Fruit fly (Drosophila melanogaster) whole organism, prepupa: Measurements from ENCODE around the gene bou.

ENCODE experiments used
- Blimp-1 ChIP-seq: fragments of 200-800 bp; sonication (Bioruptor generic); optimal IDR thresholded peaks from 3 replicates; lab custom pipeline; 2017; ENCODE audit warnings: missing biosample characterization, missing genetic modification characterization, mild to moderate bottlenecking, moderate library complexity, missing genetic modification reagents
- CG10631 ChIP-seq: fragments of 200-800 bp; sonication (Bioruptor generic); optimal IDR thresholded peaks from 2 replicates; lab custom pipeline; 2016; ENCODE audit warnings: missing biosample characterization, missing genetic modification characterization
- CG10669 ChIP-seq: fragments of 200-800 bp; sonication (Bioruptor generic); optimal IDR thresholded peaks from 3 replicates; lab custom pipeline; 2018; ENCODE audit warnings: missing biosample characterization, mild to moderate bottlenecking, missing genetic modification characterization, moderate library complexity
- CG11294 ChIP-seq: fragments of 200-800 bp; sonication (Bioruptor generic); IDR thresholded peaks from 2 replicates; pipeline ENCODE4 v1.3.6; 2022; ENCODE audit warnings: missing biosample characterization, missing genetic modification characterization
- CG11762 ChIP-seq: fragments of 200-800 bp; sonication (Bioruptor generic); optimal IDR thresholded peaks from 3 replicates; lab custom pipeline; 2016; ENCODE audit warnings: missing biosample characterization, missing genetic modification characterization; ENCODE audit not compliant: insufficient read depth
- CG15336 ChIP-seq: fragments of 200-800 bp; sonication (Bioruptor generic); IDR thresholded peaks from 2 replicates; pipeline ENCODE4 v1.3.6; 2022; ENCODE audit warnings: missing biosample characterization, missing genetic modification characterization
- CG1621 ChIP-seq: fragments of 200-800 bp; sonication (Bioruptor generic); optimal IDR thresholded peaks from 3 replicates; lab custom pipeline; 2018; ENCODE audit warnings: missing biosample characterization, mild to moderate bottlenecking, missing genetic modification characterization
- CG16779 ChIP-seq: fragments of 200-800 bp; sonication (Bioruptor generic); optimal IDR thresholded peaks from 3 replicates; lab custom pipeline; 2017; ENCODE audit warnings: missing biosample characterization, mild to moderate bottlenecking, missing genetic modification characterization
- CG32006 ChIP-seq: fragments of 200-800 bp; sonication (Bioruptor generic); optimal IDR thresholded peaks from 3 replicates; lab custom pipeline; 2017; ENCODE audit warnings: missing biosample characterization, mild to moderate bottlenecking, missing genetic modification characterization
- CG34406 ChIP-seq: fragments of 200-800 bp; sonication (Bioruptor generic); optimal IDR thresholded peaks from 3 replicates; lab custom pipeline; 2016; ENCODE audit warnings: missing biosample characterization, missing genetic modification characterization
- CG3919 ChIP-seq: fragments of 200-800 bp; sonication (Bioruptor generic); optimal IDR thresholded peaks from 3 replicates; lab custom pipeline; 2016; ENCODE audit warnings: missing biosample characterization, missing genetic modification characterization
- CG4318 ChIP-seq: fragments of 200-800 bp; sonication (Bioruptor generic); optimal IDR thresholded peaks from 3 replicates; lab custom pipeline; 2017; ENCODE audit warnings: missing biosample characterization, mild to moderate bottlenecking, missing genetic modification characterization
- CG6163 ChIP-seq: fragments of 200-800 bp; sonication (Bioruptor generic); IDR thresholded peaks from 3 replicates; pipeline ENCODE4 v1.3.6; 2022; ENCODE audit warnings: missing biosample characterization, missing genetic modification characterization
- CG6276 ChIP-seq: fragments of 200-800 bp; sonication (Bioruptor generic); optimal IDR thresholded peaks from 2 replicates; lab custom pipeline; 2017; ENCODE audit warnings: missing biosample characterization, mild to moderate bottlenecking, missing genetic modification characterization
- CG6854 ChIP-seq: fragments of 200-800 bp; sonication (Bioruptor generic); optimal IDR thresholded peaks from 2 replicates; lab custom pipeline; 2017; ENCODE audit warnings: missing biosample characterization, mild to moderate bottlenecking, missing genetic modification characterization
- CG7368 ChIP-seq: fragments of 200-800 bp; sonication (Bioruptor generic); optimal IDR thresholded peaks from 3 replicates; lab custom pipeline; 2016; ENCODE audit warnings: missing biosample characterization, missing genetic modification characterization
- CG8119 ChIP-seq: fragments of 200-800 bp; sonication (Bioruptor generic); IDR thresholded peaks from 3 replicates; pipeline ENCODE4 v1.3.6; 2022; ENCODE audit warnings: missing biosample characterization, missing genetic modification characterization
- CG8319 ChIP-seq: fragments of 200-800 bp; sonication (Bioruptor generic); optimal IDR thresholded peaks from 3 replicates; lab custom pipeline; 2016; ENCODE audit warnings: missing biosample characterization, missing genetic modification characterization
- CG9139 ChIP-seq: fragments of 200-800 bp; sonication (Bioruptor generic); optimal IDR thresholded peaks from 3 replicates; lab custom pipeline; 2017; ENCODE audit warnings: missing biosample characterization, mild to moderate bottlenecking, missing genetic modification characterization
- Eip75B ChIP-seq: fragments of 200-800 bp; sonication (Bioruptor generic); optimal IDR thresholded peaks from 3 replicates; lab custom pipeline; 2016; ENCODE audit warnings: missing biosample characterization, missing genetic modification characterization
- Eip78C ChIP-seq: fragments of 200-800 bp; sonication (Bioruptor generic); peaks from one replicate; lab custom pipeline; 2016; ENCODE audit warnings: missing biosample characterization, missing genetic modification characterization
- Eip93F ChIP-seq: fragments of 200-800 bp; sonication (Bioruptor generic); optimal IDR thresholded peaks from 2 replicates; lab custom pipeline; 2016; ENCODE audit warnings: missing biosample characterization, mild to moderate bottlenecking, missing genetic modification characterization
- Ets21C ChIP-seq: fragments of 200-800 bp; sonication (Bioruptor generic); optimal IDR thresholded peaks from 3 replicates; lab custom pipeline; 2016; ENCODE audit warnings: missing biosample characterization, missing genetic modification characterization
- Ets96B ChIP-seq: fragments of 200-800 bp; optimal IDR thresholded peaks from 2 replicates; lab custom pipeline; 2019; ENCODE audit warnings: missing biosample characterization, mild to moderate bottlenecking, missing genetic modification characterization, moderate library complexity
- Gug ChIP-seq: fragments of 200-800 bp; sonication (Bioruptor generic); IDR thresholded peaks from 2 replicates; pipeline ENCODE4 v1.3.6; 2022; ENCODE audit warnings: missing biosample characterization, missing genetic modification characterization
- Met ChIP-seq: fragments of 200-800 bp; sonication (Bioruptor generic); optimal IDR thresholded peaks from 3 replicates; lab custom pipeline; 2016; ENCODE audit warnings: missing biosample characterization, missing genetic modification characterization
- OdsH ChIP-seq: fragments of 200-800 bp; sonication (Bioruptor generic); optimal IDR thresholded peaks from 3 replicates; lab custom pipeline; 2016; ENCODE audit warnings: missing biosample characterization, missing genetic modification characterization
- Smox ChIP-seq: fragments of 200-800 bp; sonication (Bioruptor generic); optimal IDR thresholded peaks from 3 replicates; lab custom pipeline; 2016; ENCODE audit warnings: missing biosample characterization, missing genetic modification characterization
- Sox102F ChIP-seq: fragments of 200-800 bp; sonication (Bioruptor generic); optimal IDR thresholded peaks from 2 replicates; lab custom pipeline; 2016; ENCODE audit warnings: missing biosample characterization, mild to moderate bottlenecking, missing genetic modification characterization
- Sox15 ChIP-seq: fragments of 200-800 bp; sonication (Bioruptor generic); optimal IDR thresholded peaks from 3 replicates; lab custom pipeline; 2016; ENCODE audit warnings: missing biosample characterization, missing genetic modification characterization
- achi ChIP-seq: fragments of 200-800 bp; sonication (Bioruptor generic); optimal IDR thresholded peaks from 3 replicates; lab custom pipeline; 2016; ENCODE audit warnings: missing biosample characterization, missing genetic modification characterization
- acj6 ChIP-seq: fragments of 200-800 bp; sonication (Bioruptor generic); optimal IDR thresholded peaks from 3 replicates; lab custom pipeline; 2016; ENCODE audit warnings: missing biosample characterization, missing genetic modification characterization
- cyc ChIP-seq: fragments of 200-800 bp; sonication (Bioruptor generic); optimal IDR thresholded peaks from 3 replicates; lab custom pipeline; 2016; ENCODE audit warnings: missing biosample characterization, missing genetic modification characterization
- eg ChIP-seq: fragments of 200-800 bp; sonication (Bioruptor generic); IDR thresholded peaks from 3 replicates; pipeline ENCODE4 v1.3.6; 2022; ENCODE audit warnings: missing biosample characterization, missing genetic modification characterization
- esn ChIP-seq: fragments of 200-800 bp; sonication (Bioruptor generic); optimal IDR thresholded peaks from 2 replicates; lab custom pipeline; 2016; ENCODE audit warnings: missing biosample characterization, mild to moderate bottlenecking, missing genetic modification characterization, moderate library complexity
- fd59A ChIP-seq: fragments of 200-800 bp; sonication (Bioruptor generic); optimal IDR thresholded peaks from 2 replicates; lab custom pipeline; 2017; ENCODE audit warnings: missing biosample characterization, mild to moderate bottlenecking, missing genetic modification characterization, missing genetic modification reagents
- fd85E ChIP-seq: fragments of 200-800 bp; sonication (Bioruptor generic); optimal IDR thresholded peaks from 3 replicates; lab custom pipeline; 2016; ENCODE audit warnings: missing biosample characterization, missing genetic modification characterization
- fkh ChIP-seq: fragments of 200-800 bp; sonication (Bioruptor generic); optimal IDR thresholded peaks from 3 replicates; lab custom pipeline; 2017; ENCODE audit warnings: missing biosample characterization, mild to moderate bottlenecking, missing genetic modification characterization, moderate library complexity
- net ChIP-seq: fragments of 200-800 bp; sonication (Bioruptor generic); optimal IDR thresholded peaks from 3 replicates; lab custom pipeline; 2016; ENCODE audit warnings: missing biosample characterization, missing genetic modification characterization
- pdm3 ChIP-seq: fragments of 200-800 bp; sonication (Bioruptor generic); optimal IDR thresholded peaks from 3 replicates; lab custom pipeline; 2016; ENCODE audit warnings: missing biosample characterization, missing genetic modification characterization
- salr ChIP-seq, 2 experiments: fragments of 200-800 bp; sonication (Bioruptor generic); optimal IDR thresholded peaks; 3 replicates each; lab custom pipeline; 2016 to 2018; ENCODE audit warnings: missing biosample characterization in 2 of 2, missing genetic modification characterization in 2 of 2, mild to moderate bottlenecking in 1 of 2
- spab ChIP-seq: fragments of 200-800 bp; sonication (Bioruptor generic); optimal IDR thresholded peaks from 2 replicates; lab custom pipeline; 2017; ENCODE audit warnings: missing biosample characterization, mild to moderate bottlenecking, missing genetic modification characterization, missing genetic modification reagents
- ss ChIP-seq, 2 experiments: fragments of 200-800 bp; sonication (Bioruptor generic); optimal IDR thresholded peaks; 2 replicates in 1 of 2; 3 replicates in 1 of 2; lab custom pipeline; 2017 to 2018; ENCODE audit warnings: mild to moderate bottlenecking in 2 of 2, missing biosample characterization in 2 of 2, missing genetic modification characterization in 2 of 2, moderate library complexity in 1 of 2
- svp ChIP-seq: fragments of 200-800 bp; sonication (Bioruptor generic); peaks from one replicate; lab custom pipeline; 2016; ENCODE audit warnings: missing biosample characterization, missing genetic modification characterization
- topi ChIP-seq: fragments of 200-800 bp; sonication (Bioruptor generic); optimal IDR thresholded peaks from 3 replicates; lab custom pipeline; 2016; ENCODE audit warnings: missing biosample characterization, missing genetic modification characterization
- vri ChIP-seq: fragments of 200-800 bp; sonication (Bioruptor generic); optimal IDR thresholded peaks from 3 replicates; lab custom pipeline; 2016; ENCODE audit warnings: missing biosample characterization, mild to moderate bottlenecking, missing genetic modification characterization

The bou gene

dm6 chrX:6976364-6976763, 9.9 kb upstream of the bou start (continued):
- TF ChIP-seq Gug (GFP tag; lab: Robert Waterston, UW) (no peak), spab (GFP tag; lab: Kevin White, UChicago) (peak; percentile 27), CG8319 (no peak), Smox (peak; percentile 24), ss (GFP tag; optimal IDR thresholded peaks at IDR 0.05; lab: Kevin White, UChicago) (peak in 1 of 2 experiments; percentile 52), Blimp-1 (no peak), cyc (GFP tag; lab: Kevin White, UChicago) (peak; percentile 2), CG10669 (GFP tag; lab: Kevin White, UChicago) (peak; percentile 37), svp (GFP tag; lab: Kevin White, UChicago) (peak; percentile 76), fd59A (GFP tag; lab: Kevin White, UChicago) (peak; percentile 13), salr (GFP tag; optimal IDR thresholded peaks at IDR 0.05; lab: Kevin White, UChicago) (no peak), pdm3 (peak; percentile 27), CG10631 (GFP tag; lab: Kevin White, UChicago) (peak; percentile 28), CG9139 (GFP tag; lab: Kevin White, UChicago) (no peak), Eip78C (GFP tag; lab: Kevin White, UChicago) (peak; percentile 79), eg (GFP tag; lab: Robert Waterston, UW) (peak; percentile 28; the same call in 1 of the 3 replicates), net (GFP tag; lab: Kevin White, UChicago) (peak; percentile 13), CG16779 (tag; lab: Kevin White, UChicago) (no peak), CG34406 (GFP tag; lab: Kevin White, UChicago) (no peak), CG11294 (GFP tag; lab: Robert Waterston, UW) (no peak)

- TF ChIP-seq fkh (GFP tag; lab: Kevin White, UChicago), result no peak
These were observed 9.4 kb upstream of the bou start for dm6 chrX:6976911-6977310.

- TF ChIP-seq acj6 (GFP tag; lab: Kevin White, UChicago), result peak; percentile 1
- TF ChIP-seq Eip93F (GFP tag; lab: Kevin White, UChicago), result no peak
- TF ChIP-seq CG11762 (GFP tag; lab: Kevin White, UChicago), result no peak
- peak; percentile 32 for TF ChIP-seq Met (GFP tag; lab: Kevin White, UChicago)
- peak; percentile 44 for TF ChIP-seq topi (GFP tag; lab: Kevin White, UChicago)
- TF ChIP-seq net (GFP tag; lab: Kevin White, UChicago), result peak; percentile 26
- TF ChIP-seq vri (GFP tag; lab: Kevin White, UChicago), result no peak
- TF ChIP-seq CG34406 (GFP tag; lab: Kevin White, UChicago), result peak; percentile 10
- peak; percentile 41 for TF ChIP-seq OdsH (GFP tag; lab: Kevin White, UChicago)
- TF ChIP-seq CG11294 (GFP tag; lab: Robert Waterston, UW), result no peak
- peak; percentile 37 for TF ChIP-seq pdm3
- TF ChIP-seq esn (GFP tag; lab: Kevin White, UChicago), result peak; percentile 48
- TF ChIP-seq Ets96B (tag; lab: Kevin White, UChicago), result no peak
- no peak for TF ChIP-seq CG7368
- peak; percentile 27 for TF ChIP-seq svp (GFP tag; lab: Kevin White, UChicago)
- TF ChIP-seq CG1621, result no peak
- TF ChIP-seq Ets21C, result no peak
- TF ChIP-seq spab (GFP tag; lab: Kevin White, UChicago), result peak; percentile 15
- TF ChIP-seq CG4318, result no peak
- TF ChIP-seq CG32006 (GFP tag; lab: Kevin White, UChicago), result peak; percentile 54
- no peak for TF ChIP-seq CG15336 (GFP tag; lab: Robert Waterston, UW)
- peak; percentile 72; the same call in 2 of the 3 replicates for TF ChIP-seq CG6163 (GFP tag; lab: Robert Waterston, UW)
- TF ChIP-seq Eip75B (GFP tag; lab: Kevin White, UChicago), result peak; percentile 30
- peak; percentile 59 for TF ChIP-seq CG8119 (GFP tag; lab: Robert Waterston, UW)
- TF ChIP-seq ss (GFP tag; optimal IDR thresholded peaks at IDR 0.05; lab: Kevin White, UChicago), result peak; percentile 27 to 45
- peak; percentile 35 for TF ChIP-seq Sox102F (GFP tag; lab: Kevin White, UChicago)
- TF ChIP-seq CG6854, result peak; percentile 28
- no peak for TF ChIP-seq Sox15 (GFP tag; lab: Kevin White, UChicago)
- TF ChIP-seq cyc (GFP tag; lab: Kevin White, UChicago), result peak; percentile 9
- TF ChIP-seq fd85E (GFP tag; lab: Kevin White, UChicago), result no peak
- TF ChIP-seq achi, result peak; percentile 57
- peak; percentile 17 for TF ChIP-seq CG3919
- peak; percentile 16 for TF ChIP-seq CG6276
- peak; percentile 9 for TF ChIP-seq CG10669 (GFP tag; lab: Kevin White, UChicago)
- peak; percentile 20 for TF ChIP-seq Smox
- TF ChIP-seq Blimp-1, result no peak
- no peak for TF ChIP-seq CG8319
These were observed 4.8 kb upstream of the bou start for dm6 chrX:6981470-6981952.
